Fruit fly (Drosophila melanogaster): ENCODE measurements around the gene rdgC.
A peak's percentile ranks its signal among the peaks of the same experiment; 100 is the strongest.

The rdgC gene

dm6 chr3L:20241987-20242982, 5.6 kb upstream of the rdgC start (continued):
- no peak for TF ChIP-seq sc (optimal IDR thresholded peaks at IDR 0.05)
- TF ChIP-seq sc (GFP tag; optimal IDR thresholded peaks at IDR 0.05), result peak; percentile 34
- TF ChIP-seq CG9797 (GFP tag; optimal IDR thresholded peaks at IDR 0.05), result no peak
- TF ChIP-seq disco-r (GFP tag; optimal IDR thresholded peaks at IDR 0.05), result no peak
- no peak for TF ChIP-seq Hr78 (GFP tag; optimal IDR thresholded peaks at IDR 0.05)
- peak; percentile 51 for TF ChIP-seq CG4328 (GFP tag; optimal IDR thresholded peaks at IDR 0.05)
- TF ChIP-seq CG1529 (GFP tag; optimal IDR thresholded peaks at IDR 0.05), result peak; percentile 3
- TF ChIP-seq hth (optimal IDR thresholded peaks at IDR 0.05), result no peak
- peak; percentile 39 for TF ChIP-seq CG33557 (GFP tag; optimal IDR thresholded peaks at IDR 0.05)
- no peak for TF ChIP-seq Elba2 (GFP tag; optimal IDR thresholded peaks at IDR 0.05)
- TF ChIP-seq her (GFP tag; optimal IDR thresholded peaks at IDR 0.05), result no peak
- peak; percentile 43 for TF ChIP-seq nerfin-2 (GFP tag; IDR thresholded peaks at IDR 0.05; ENCODE audit: partially characterized antibody)
- TF ChIP-seq CG6854 (GFP tag; optimal IDR thresholded peaks at IDR 0.05), result no peak
- no peak for TF ChIP-seq oc (tag; optimal IDR thresholded peaks at IDR 0.05)
- TF ChIP-seq CG3838 (GFP tag; optimal IDR thresholded peaks at IDR 0.05), result no peak
- TF ChIP-seq CG9727 (GFP tag; optimal IDR thresholded peaks at IDR 0.05), result peak; percentile 65
- no peak for TF ChIP-seq CG5245 (GFP tag; optimal IDR thresholded peaks at IDR 0.05)
- TF ChIP-seq sna (GFP tag; IDR thresholded peaks at IDR 0.05; ENCODE audit: partially characterized antibody), result peak; percentile 13; the same call in 1 of the 2 replicates
- TF ChIP-seq CG4854 (GFP tag; optimal IDR thresholded peaks at IDR 0.05), result no peak
- TF ChIP-seq CG16779 (GFP tag; IDR thresholded peaks at IDR 0.05), result no peak
- peak; percentile 77 for TF ChIP-seq CG14441 (GFP tag; IDR thresholded peaks at IDR 0.05)
- TF ChIP-seq CG32772 (GFP tag; IDR thresholded peaks at IDR 0.05), result peak; percentile 56
- no peak for TF ChIP-seq run (tag; optimal IDR thresholded peaks at IDR 0.05)
- peak; percentile 2 for TF ChIP-seq slou (GFP tag; optimal IDR thresholded peaks at IDR 0.05)
- peak; percentile 35 for TF ChIP-seq Aef1 (GFP tag; IDR thresholded peaks at IDR 0.05)
- TF ChIP-seq wor (GFP tag; IDR thresholded peaks at IDR 0.05), result peak; percentile 34; the same call in 1 of the 2 replicates
- no peak for TF ChIP-seq CG9876 (GFP tag; optimal IDR thresholded peaks at IDR 0.05)
- TF ChIP-seq Nf-YA (GFP tag; IDR thresholded peaks at IDR 0.05), result 0 out of 2 replicates have a peak, but pooled peaks have one; percentile 5
- TF ChIP-seq psq (GFP tag; optimal IDR thresholded peaks at IDR 0.05), result peak; percentile 13
- peak; percentile 92 for TF ChIP-seq CG18262 (tag; optimal IDR thresholded peaks at IDR 0.05)
- TF ChIP-seq crol (GFP tag; IDR thresholded peaks at IDR 0.05), result no peak
- no peak for TF ChIP-seq Dp (GFP tag; optimal IDR thresholded peaks at IDR 0.05)
- peak; percentile 74 for TF ChIP-seq lab (GFP tag; optimal IDR thresholded peaks at IDR 0.05)
- TF ChIP-seq CG9437 (GFP tag; optimal IDR thresholded peaks at IDR 0.05), result peak; percentile 97
- TF ChIP-seq ewg (GFP tag; optimal IDR thresholded peaks at IDR 0.05), result peak; percentile 25
- no peak; the same call in none of the 2 replicates for TF ChIP-seq wdn (GFP tag; IDR thresholded peaks at IDR 0.05)
- TF ChIP-seq CG14965 (GFP tag; optimal IDR thresholded peaks at IDR 0.05; ENCODE audit: borderline replicate concordance), result no peak
- no peak for TF ChIP-seq CG10565 (GFP tag; optimal IDR thresholded peaks at IDR 0.05)
- TF ChIP-seq wek (GFP tag; optimal IDR thresholded peaks at IDR 0.05), result no peak
- no peak for TF ChIP-seq Trl (optimal IDR thresholded peaks at IDR 0.05)
- TF ChIP-seq Trl (GFP tag; optimal IDR thresholded peaks at IDR 0.05), result no peak
- TF ChIP-seq Sry-β (GFP tag; optimal IDR thresholded peaks at IDR 0.05), result no peak
- peak; percentile 44 for TF ChIP-seq D19B (GFP tag; optimal IDR thresholded peaks at IDR 0.05)
- no peak for TF ChIP-seq Spps (tag; optimal IDR thresholded peaks at IDR 0.05)
- peak; percentile 65 for TF ChIP-seq CG15269 (tag; optimal IDR thresholded peaks at IDR 0.05)
- no peak for TF ChIP-seq jumu (GFP tag; optimal IDR thresholded peaks at IDR 0.05)
- TF ChIP-seq fd64A (GFP tag; optimal IDR thresholded peaks at IDR 0.05), result no peak
- TF ChIP-seq CG30431 (GFP tag; optimal IDR thresholded peaks at IDR 0.05), result no peak
- no peak for TF ChIP-seq Stat92E (GFP tag; optimal IDR thresholded peaks at IDR 0.05)

Data from whole organism, embryonic.